Fruit fly (Drosophila melanogaster): Measurements from ENCODE around the gene CG14605.

CG14605 gene

DNA sequence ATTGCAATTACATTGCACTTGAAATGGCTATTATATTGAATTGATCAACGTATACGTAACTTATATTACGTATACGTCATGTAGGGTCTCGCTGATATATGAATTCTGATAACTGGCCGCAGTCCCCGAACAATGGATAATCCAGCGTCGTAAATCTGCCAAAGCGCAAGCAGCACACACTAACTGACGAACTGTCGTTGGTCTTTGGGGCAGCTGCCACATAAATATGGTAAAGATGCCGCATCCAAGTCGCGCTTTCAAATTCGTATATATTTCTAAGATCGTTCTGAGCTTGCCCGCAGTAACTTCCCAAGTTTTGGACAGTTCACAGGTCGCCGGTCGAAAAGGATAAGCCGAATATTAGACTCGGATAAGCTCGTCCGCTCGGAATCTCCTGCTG lies 22.0 kb upstream of the CG14605 start, which contains the start of gene CG14607:
CG14607 (plus strand) TSS at position 301 of the 400 bp plus-strand sequence.
- TF ChIP-seq gl (tag; optimal IDR thresholded peaks at IDR 0.05) = no peak
- TF ChIP-seq fd96Ca (GFP tag; IDR thresholded peaks at IDR 0.05) = no peak
- TF ChIP-seq Snoo (tag; optimal IDR thresholded peaks at IDR 0.05) = no peak
- no peak for TF ChIP-seq CG9948 (tag; optimal IDR thresholded peaks at IDR 0.05)
- no peak for TF ChIP-seq rn (GFP tag; IDR thresholded peaks at IDR 0.05)

dm6 chr3R:7223972-7224464 lies 4.5 kb upstream of the CG14605 start, which contains the start of gene thw:
thw (plus strand) TSS chr3R:7224414.
- TF ChIP-seq CG12605 (GFP tag; IDR thresholded peaks at IDR 0.05) (no peak), EcR (GFP tag; optimal IDR thresholded peaks at IDR 0.05) (no peak), CG13204 (GFP tag; optimal IDR thresholded peaks at IDR 0.05) (peak; percentile 90)

DNA sequence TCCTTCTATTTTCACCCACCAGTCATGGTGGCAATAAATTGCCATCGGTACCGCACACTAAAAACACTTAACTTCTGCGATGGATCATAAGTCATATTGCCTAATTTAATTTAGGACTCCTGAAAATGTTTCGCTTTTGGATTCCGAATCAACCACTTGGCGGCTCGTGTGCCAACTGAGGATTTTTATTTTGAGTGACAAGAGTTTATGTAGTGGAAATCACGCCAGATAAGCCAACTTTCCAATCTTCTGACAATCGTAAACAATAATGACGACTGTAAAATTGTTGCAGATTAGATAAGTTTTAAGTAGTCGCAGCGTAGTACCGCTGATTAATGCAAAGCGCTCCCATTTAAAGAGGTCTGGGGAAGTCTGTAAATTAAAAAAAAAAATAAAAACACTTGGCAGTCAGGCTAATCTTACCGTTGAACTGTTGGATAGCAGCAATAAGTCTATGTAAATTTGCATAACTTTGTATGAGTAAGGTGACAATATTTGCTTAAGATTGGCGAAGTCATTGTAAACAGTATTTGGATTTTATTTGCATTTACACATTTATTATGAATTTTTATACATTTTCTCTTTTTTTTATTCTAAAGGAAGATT lies 2.5 kb downstream of the CG14605 start, which contains the start of gene CG14606:
CG14606 (minus strand) TSS at position 160 of the 606 bp plus-strand sequence.
- TF ChIP-seq Snoo (tag; optimal IDR thresholded peaks at IDR 0.05) = no peak

dm6 chr3R:7208331-7208730 lies 11.2 kb downstream of the CG14605 start, which contains the start of gene CG1288:
CG1288 (minus strand) TSS chr3R:7208431.
- no peak for TF ChIP-seq gl (tag; optimal IDR thresholded peaks at IDR 0.05)
- TF ChIP-seq Ets98B (GFP tag; IDR thresholded peaks at IDR 0.05) = no peak
- no peak for TF ChIP-seq EcR (GFP tag; optimal IDR thresholded peaks at IDR 0.05)
- TF ChIP-seq D1 (tag; optimal IDR thresholded peaks at IDR 0.05) = no peak

- no peak for TF ChIP-seq CG4496 (GFP tag; IDR thresholded peaks at IDR 0.05)
- TF ChIP-seq CG34367 (tag; optimal IDR thresholded peaks at IDR 0.05) = no peak
- TF ChIP-seq CG10348 (GFP tag; IDR thresholded peaks at IDR 0.05) = no peak
- no peak for TF ChIP-seq Ets98B (GFP tag; IDR thresholded peaks at IDR 0.05)
- no peak for TF ChIP-seq CG15710 (tag; optimal IDR thresholded peaks at IDR 0.05)
- TF ChIP-seq CG12605 (GFP tag; IDR thresholded peaks at IDR 0.05) = no peak
- no peak for TF ChIP-seq CG9948 (tag; optimal IDR thresholded peaks at IDR 0.05)
- TF ChIP-seq Snoo (tag; optimal IDR thresholded peaks at IDR 0.05) = no peak
- no peak for TF ChIP-seq CG32121 (GFP tag; IDR thresholded peaks at IDR 0.05)
Measured at dm6 chr3R:7200670-7201069, 18.8 kb downstream of the CG14605 start, which contains the start of gene CG14609. CG14609 (plus strand) TSS chr3R:7200970.

DNA sequence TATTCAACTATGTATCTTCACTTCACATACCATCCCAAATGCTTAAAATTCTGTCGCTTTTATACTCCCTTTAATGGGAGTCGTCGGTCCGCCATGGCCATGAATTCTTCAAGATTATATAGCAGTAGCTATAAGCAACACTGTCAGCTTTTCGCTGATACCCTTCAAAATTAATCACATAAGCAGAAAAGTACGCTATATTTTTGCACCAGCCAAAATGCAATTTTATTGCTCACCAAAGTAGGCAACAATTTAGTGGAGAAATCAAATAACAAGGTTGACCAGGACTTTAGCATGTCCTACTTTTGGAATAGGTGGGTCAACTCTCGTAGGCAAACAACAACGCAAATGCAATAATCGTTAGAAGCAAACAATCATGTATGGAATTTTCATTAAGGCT lies 19.7 kb downstream of the CG14605 start:
- TF ChIP-seq D1 (tag; optimal IDR thresholded peaks at IDR 0.05) (peak; percentile 34), rn (GFP tag; IDR thresholded peaks at IDR 0.05) (no peak)

DNA sequence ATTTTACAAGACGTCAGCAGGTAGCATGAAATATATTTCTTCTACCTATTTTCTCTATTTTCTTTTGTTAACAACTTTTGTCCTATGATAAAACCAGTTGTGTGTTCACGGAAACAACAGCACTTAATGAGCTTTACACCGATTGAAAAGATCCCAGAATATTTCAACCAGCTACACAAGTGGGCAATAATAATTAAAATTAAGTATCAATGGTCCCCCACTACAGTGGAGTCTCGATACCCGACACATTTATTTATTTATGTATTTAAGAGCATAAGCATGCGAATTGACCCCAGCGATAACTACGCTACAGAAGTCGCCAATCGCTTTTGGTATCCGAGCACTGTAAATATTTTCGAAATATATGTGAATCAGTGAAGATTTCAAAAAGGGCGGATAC lies 30.8 kb downstream of the CG14605 start:
- TF ChIP-seq rn (GFP tag; IDR thresholded peaks at IDR 0.05) (no peak), EcR (GFP tag; optimal IDR thresholded peaks at IDR 0.05) (no peak), CG8301 (tag; optimal IDR thresholded peaks at IDR 0.05) (no peak), CG14655 (GFP tag; optimal IDR thresholded peaks at IDR 0.05) (no peak), CG4496 (GFP tag; IDR thresholded peaks at IDR 0.05) (no peak), CG13204 (GFP tag; optimal IDR thresholded peaks at IDR 0.05) (no peak), CG12605 (GFP tag; IDR thresholded peaks at IDR 0.05) (no peak), CG34367 (tag; optimal IDR thresholded peaks at IDR 0.05) (no peak), Snoo (tag; optimal IDR thresholded peaks at IDR 0.05) (no peak), CG10348 (GFP tag; IDR thresholded peaks at IDR 0.05) (no peak), CG32121 (GFP tag; IDR thresholded peaks at IDR 0.05) (no peak), CG15710 (tag; optimal IDR thresholded peaks at IDR 0.05) (no peak), CG17806 (tag; optimal IDR thresholded peaks at IDR 0.05) (no peak), Pif1A (GFP tag; optimal IDR thresholded peaks at IDR 0.05) (no peak), Ets98B (GFP tag; IDR thresholded peaks at IDR 0.05) (no peak), gl (tag; optimal IDR thresholded peaks at IDR 0.05) (no peak), Pif1B (GFP tag; optimal IDR thresholded peaks at IDR 0.05) (no peak)

dm6 chr3R:7187989-7188388 lies 31.5 kb downstream of the CG14605 start:
- TF ChIP-seq CG10348 (GFP tag; IDR thresholded peaks at IDR 0.05) (no peak), fd96Ca (GFP tag; IDR thresholded peaks at IDR 0.05) (no peak), CG13204 (GFP tag; optimal IDR thresholded peaks at IDR 0.05) (no peak), Ets98B (GFP tag; IDR thresholded peaks at IDR 0.05) (no peak), CG32121 (GFP tag; IDR thresholded peaks at IDR 0.05) (no peak), Snoo (tag; optimal IDR thresholded peaks at IDR 0.05) (no peak), EcR (GFP tag; optimal IDR thresholded peaks at IDR 0.05) (no peak), D1 (tag; optimal IDR thresholded peaks at IDR 0.05) (no peak), CG34367 (tag; optimal IDR thresholded peaks at IDR 0.05) (no peak), CG4496 (GFP tag; IDR thresholded peaks at IDR 0.05) (no peak), Pif1A (GFP tag; optimal IDR thresholded peaks at IDR 0.05) (no peak), CG9948 (tag; optimal IDR thresholded peaks at IDR 0.05) (no peak), CG15710 (tag; optimal IDR thresholded peaks at IDR 0.05) (no peak), CG8301 (tag; optimal IDR thresholded peaks at IDR 0.05) (no peak), CG17806 (tag; optimal IDR thresholded peaks at IDR 0.05) (no peak)
